Fruit fly (Drosophila melanogaster) ovary, adult (tissue): ENCODE results near the gene CG14440.
A peak's percentile ranks its signal among the peaks of the same experiment; 100 is the strongest.

Source experiments
- CG17801 ChIP-seq: fragments of 200-800 bp; optimal IDR thresholded peaks from 2 replicates; lab custom pipeline; 2019; ENCODE audit warnings: missing biosample characterization, mild to moderate bottlenecking, missing genetic modification characterization, moderate library complexity; ENCODE audit not compliant: partially characterized antibody

The CG14440 gene

dm6 chrX:6702591-6702990 lies 4.2 kb upstream of the CG14440 start:
- TF ChIP-seq CG17801 (GFP tag; lab: Kevin White, UChicago) = no peak

- TF ChIP-seq CG17801 (GFP tag; lab: Kevin White, UChicago) = peak; percentile 46
These were observed 3.7 kb upstream of the CG14440 start for dm6 chrX:6702028-6702433.

- TF ChIP-seq CG17801 (GFP tag; lab: Kevin White, UChicago) = no peak
These were observed 2.7 kb upstream of the CG14440 start for dm6 chrX:6700990-6701530.

- peak; percentile 16 for TF ChIP-seq CG17801 (GFP tag; lab: Kevin White, UChicago)
These were observed 2.1 kb upstream of the CG14440 start for dm6 chrX:6700263-6700989.

- peak; percentile 87 for TF ChIP-seq CG17801 (GFP tag; lab: Kevin White, UChicago)
These were observed 1.0 kb upstream of the CG14440 start, which contains the start of gene CG14441 for dm6 chrX:6699255-6699885. Gene CG14441, plus strand, starts transcription at chrX:6699508.

- peak; percentile 8 for TF ChIP-seq CG17801 (GFP tag; lab: Kevin White, UChicago)
These were observed 1.9 kb downstream of the CG14440 start for dm6 chrX:6696467-6696866.

dm6 chrX:6694979-6695388 lies 3.4 kb downstream of the CG14440 start, which contains the start of gene CG14442:
Gene CG14442, minus strand, starts transcription at chrX:6695007.
- TF ChIP-seq CG17801 (GFP tag; lab: Kevin White, UChicago) = peak; percentile 37

- peak; percentile 22 for TF ChIP-seq CG17801 (GFP tag; lab: Kevin White, UChicago)
These were observed 4.1 kb downstream of the CG14440 start for dm6 chrX:6694105-6694788.

- no peak for TF ChIP-seq CG17801 (GFP tag; lab: Kevin White, UChicago)
These were observed 9.6 kb downstream of the CG14440 start, which contains the start of gene CG3184 for dm6 chrX:6688620-6689400. Gene CG3184, minus strand, starts transcription at chrX:6688774.

dm6 chrX:6687267-6687666 lies 11.1 kb downstream of the CG14440 start, which contains the start of gene CG44303:
Gene CG44303, minus strand, starts transcription at chrX:6687420.
- no peak for TF ChIP-seq CG17801 (GFP tag; lab: Kevin White, UChicago)

- TF ChIP-seq CG17801 (GFP tag; lab: Kevin White, UChicago) = peak; percentile 50
These were observed 14.5 kb downstream of the CG14440 start, which contains the start of gene Pink1 for dm6 chrX:6683635-6684499. Gene Pink1, plus strand, starts transcription at chrX:6683798.

dm6 chrX:6681467-6681866 lies 16.9 kb downstream of the CG14440 start, which contains the start of gene Fum2:
Gene Fum2, plus strand, starts transcription at chrX:6681767.
- TF ChIP-seq CG17801 (GFP tag; lab: Kevin White, UChicago) = no peak

dm6 chrX:6679502-6679810 lies 18.9 kb downstream of the CG14440 start:
- no peak for TF ChIP-seq CG17801 (GFP tag; lab: Kevin White, UChicago)
